Worm (Caenorhabditis elegans) whole organism, midembryonic: ENCODE measurements around the gene F59B1.2.

ENCODE experiments used
- med-1 ChIP-seq: sonication (generic microtip); optimal IDR thresholded peaks from 2 replicates; lab custom pipeline; 2017; ENCODE audit warnings: missing genetic modification characterization, mild to moderate bottlenecking, missing compliant biosample characterization, antibody characterized with exemption, missing genetic modification reagents; ENCODE audit not compliant: insufficient read depth
- ztf-23 ChIP-seq: fragments of 200-800 bp; sonication (Bioruptor generic); IDR thresholded peaks from 2 replicates; pipeline ENCODE4 v1.3.6; 2022; ENCODE audit warnings: missing genetic modification reagents, missing genetic modification characterization, missing compliant biosample characterization
- ztf-29 ChIP-seq: fragments of 200-800 bp; sonication (Bioruptor generic); IDR thresholded peaks from 2 replicates; pipeline ENCODE4 v1.3.6; 2022; ENCODE audit warnings: missing genetic modification reagents, missing genetic modification characterization, missing compliant biosample characterization

DNA sequence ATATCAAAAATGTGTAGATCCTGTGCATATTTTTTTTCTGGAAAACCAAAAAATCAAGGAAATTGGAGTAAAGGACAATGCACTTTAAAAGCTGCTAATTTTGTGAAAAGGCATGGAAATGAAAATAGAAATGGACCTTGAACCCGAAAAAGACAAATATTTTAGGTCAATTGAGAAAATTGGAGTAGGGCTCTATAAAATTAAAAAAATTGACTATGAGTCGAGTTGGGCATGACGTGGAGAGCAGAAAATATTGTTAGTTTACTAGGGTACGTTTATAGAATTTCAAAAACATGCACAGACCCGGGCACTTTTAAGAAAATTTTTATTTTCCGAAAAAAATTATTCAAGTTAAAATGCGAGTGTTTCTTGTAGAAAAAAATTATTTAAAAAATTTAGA lies 26.3 kb downstream of the F59B1.2 start, which contains the start of gene acr-23:
- TF ChIP-seq med-1 (GFP tag; lab: Kevin White, UChicago), result no peak
- no peak for TF ChIP-seq ztf-29 (GFP tag; lab: Robert Waterston, UW)
- TF ChIP-seq ztf-23 (GFP tag; lab: Robert Waterston, UW), result no peak
